Worm (Caenorhabditis elegans): ENCODE results near the gene sups-1.

The sups-1 gene

DNA sequence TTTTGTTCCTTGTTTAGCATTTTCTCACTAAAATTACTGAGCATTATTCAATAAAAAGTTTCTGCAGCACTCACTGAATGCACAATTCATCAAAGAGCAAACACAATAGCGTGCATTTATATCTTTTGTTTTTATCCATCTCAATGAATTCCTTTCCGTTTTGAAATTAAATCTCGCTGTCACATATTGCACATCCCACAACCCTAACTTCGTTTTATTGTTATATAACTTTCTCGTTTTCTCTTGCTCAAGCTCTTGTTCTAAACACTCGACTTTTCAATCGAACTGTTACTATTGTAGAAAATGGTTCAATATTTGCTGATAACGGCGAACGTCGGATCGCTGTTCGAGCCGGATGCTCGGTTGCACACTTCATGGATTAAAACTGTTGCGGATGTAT, 27.2 kb downstream of the sups-1 start, which contains the start of gene ipp-5:
Gene ipp-5 (plus strand): TSS at position 301 of the 400 bp plus-strand sequence.
- TF ChIP-seq ztf-11 (tag; optimal IDR thresholded peaks at IDR 0.05) (no peak), peb-1 (tag; optimal IDR thresholded peaks at IDR 0.05) (no peak), nhr-10 (tag; optimal IDR thresholded peaks at IDR 0.05) (no peak), nhr-21 (tag; optimal IDR thresholded peaks at IDR 0.05) (no peak), ZK546.5 (tag; optimal IDR thresholded peaks at IDR 0.05) (no peak), skn-1 (tag; optimal IDR thresholded peaks at IDR 0.05) (no peak), ceh-16 (tag; optimal IDR thresholded peaks at IDR 0.05) (no peak), snpc-4 (tag; optimal IDR thresholded peaks at IDR 0.05) (no peak)

- no peak for TF ChIP-seq elt-1 (tag; optimal IDR thresholded peaks at IDR 0.05)
Measured at ce11 chrX:6039544-6039943, 35.6 kb downstream of the sups-1 start, which contains the start of gene hsp-25. TSS of gene hsp-25 (minus strand) at chrX:6039644.

- TF ChIP-seq C34F6.9 (tag; optimal IDR thresholded peaks at IDR 0.05): peak; percentile 20
- TF ChIP-seq mdl-1 (tag; optimal IDR thresholded peaks at IDR 0.05): no peak
- TF ChIP-seq ztf-4 (tag; optimal IDR thresholded peaks at IDR 0.05): peak; percentile 44
- no peak for TF ChIP-seq fos-1 (tag; optimal IDR thresholded peaks at IDR 0.05)
- TF ChIP-seq ama-1 (optimal IDR thresholded peaks at IDR 0.05): no peak
- no peak for TF ChIP-seq snpc-4 (tag; optimal IDR thresholded peaks at IDR 0.05)
- TF ChIP-seq lsy-2 (tag; optimal IDR thresholded peaks at IDR 0.05): peak in 1 of 2 experiments; percentile 27
- TF ChIP-seq crh-2 (tag; optimal IDR thresholded peaks at IDR 0.05): peak; percentile 48
Measured at ce11 chrX:6040435-6041093, 36.6 kb downstream of the sups-1 start.

DNA sequence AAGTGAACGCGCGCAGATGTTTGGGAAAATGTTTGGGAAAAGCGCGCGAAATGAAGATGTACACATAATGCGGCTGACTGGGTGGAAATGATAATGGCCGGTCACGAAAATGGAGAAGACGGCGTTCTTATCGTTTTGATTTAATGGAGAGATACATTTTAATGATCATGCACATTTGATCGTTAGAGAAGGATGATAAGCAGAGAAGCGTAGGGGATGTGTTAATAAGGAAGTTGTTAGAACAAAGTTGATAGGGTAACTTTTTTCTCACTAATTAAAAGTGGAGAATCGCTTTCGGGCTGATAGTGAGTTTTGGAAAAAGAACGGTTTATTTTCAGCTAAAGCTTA, 37.1 kb downstream of the sups-1 start:
- TF ChIP-seq fos-1 (tag; optimal IDR thresholded peaks at IDR 0.05) (peak; percentile 15), crh-2 (tag; optimal IDR thresholded peaks at IDR 0.05) (peak; percentile 8), nhr-10 (tag; optimal IDR thresholded peaks at IDR 0.05) (no peak), nhr-6 (tag; optimal IDR thresholded peaks at IDR 0.05) (no peak)

- TF ChIP-seq egl-27 (tag; optimal IDR thresholded peaks at IDR 0.05) (peak; percentile 75), sma-9 (GFP tag; optimal IDR thresholded peaks at IDR 0.05) (peak; percentile 86), sma-9 (tag; optimal IDR thresholded peaks at IDR 0.05) (no peak), gmeb-1 (tag; optimal IDR thresholded peaks at IDR 0.05) (peak; percentile 56), ama-1 (optimal IDR thresholded peaks at IDR 0.05) (peak; percentile 75), nhr-23 (tag; optimal IDR thresholded peaks at IDR 0.05) (no peak), zag-1 (tag; optimal IDR thresholded peaks at IDR 0.05) (no peak), nhr-21 (tag; optimal IDR thresholded peaks at IDR 0.05) (peak; percentile 83), ztf-1 (GFP tag; conservative IDR thresholded peaks at IDR 0.05) (no peak), ztf-4 (tag; optimal IDR thresholded peaks at IDR 0.05) (peak; percentile 78), unc-55 (GFP tag; optimal IDR thresholded peaks at IDR 0.05) (peak; percentile 10), aly-2 (tag; optimal IDR thresholded peaks at IDR 0.05) (no peak), crh-2 (tag; optimal IDR thresholded peaks at IDR 0.05) (peak; percentile 82), Y55F3AM.14 (GFP tag; optimal IDR thresholded peaks at IDR 0.05) (peak; percentile 24), nhr-237 (tag; optimal IDR thresholded peaks at IDR 0.05) (no peak), R02D3.7 (tag; optimal IDR thresholded peaks at IDR 0.05) (no peak), snpc-4 (tag; optimal IDR thresholded peaks at IDR 0.05) (no peak), unc-39 (tag; optimal IDR thresholded peaks at IDR 0.05) (no peak), nhr-12 (tag; optimal IDR thresholded peaks at IDR 0.05) (no peak), lin-39 (tag; optimal IDR thresholded peaks at IDR 0.05) (no peak), sem-4 (tag; optimal IDR thresholded peaks at IDR 0.05) (peak; percentile 86), nhr-25 (tag; optimal IDR thresholded peaks at IDR 0.05) (peak; percentile 80), nhr-11 (tag; optimal IDR thresholded peaks at IDR 0.05) (no peak), blmp-1 (tag; optimal IDR thresholded peaks at IDR 0.05; ENCODE audit: insufficient read depth) (peak; percentile 59), lin-11 (tag; optimal IDR thresholded peaks at IDR 0.05) (no peak), mbf-1 (tag; optimal IDR thresholded peaks at IDR 0.05) (no peak), alr-1 (tag; optimal IDR thresholded peaks at IDR 0.05) (no peak), nhr-10 (tag; optimal IDR thresholded peaks at IDR 0.05) (peak; percentile 25), nhr-6 (tag; optimal IDR thresholded peaks at IDR 0.05) (peak; percentile 74), C34F6.9 (tag; optimal IDR thresholded peaks at IDR 0.05) (peak; percentile 44), fos-1 (tag; optimal IDR thresholded peaks at IDR 0.05) (peak; percentile 75), lin-13 (GFP tag; optimal IDR thresholded peaks at IDR 0.05) (peak; percentile 64), elt-1 (tag; optimal IDR thresholded peaks at IDR 0.05) (no peak), peb-1 (tag; optimal IDR thresholded peaks at IDR 0.05) (no peak), mdl-1 (tag; optimal IDR thresholded peaks at IDR 0.05) (peak in 1 of 2 experiments; percentile 26), ztf-11 (tag; optimal IDR thresholded peaks at IDR 0.05) (no peak), ceh-82 (tag; optimal IDR thresholded peaks at IDR 0.05) (no peak), skn-1 (tag; optimal IDR thresholded peaks at IDR 0.05) (no peak), F13H6.1 (tag; optimal IDR thresholded peaks at IDR 0.05) (peak; percentile 90), lsy-2 (tag; optimal IDR thresholded peaks at IDR 0.05) (peak in 1 of 2 experiments; percentile 68), nhr-129 (tag; optimal IDR thresholded peaks at IDR 0.05) (peak; percentile 94)
Measured at ce11 chrX:6041995-6042481, 38.1 kb downstream of the sups-1 start.

All from whole organism, L2 larva.